Fruit fly (Drosophila melanogaster) whole organism, embryonic: ENCODE results near the gene ebd1.

Experiments
- Abd-B ChIP-seq: fragments of 200-800 bp; sonication (Bioruptor generic); optimal IDR thresholded peaks from 2 replicates; lab custom pipeline; 2018; ENCODE audit warnings: missing biosample characterization, mild to moderate bottlenecking, missing genetic modification characterization, moderate library complexity
- Atf-2 ChIP-seq: fragments of 200-800 bp; sonication (Bioruptor generic); optimal IDR thresholded peaks from 2 replicates; lab custom pipeline; 2016; ENCODE audit warnings: missing biosample characterization, missing genetic modification characterization
- CG1024 ChIP-seq: fragments of 200-800 bp; sonication (Bioruptor generic); IDR thresholded peaks from 2 replicates; pipeline ENCODE4 v1.3.6; 2022; ENCODE audit warnings: missing biosample characterization, missing genetic modification characterization
- CG11504 ChIP-seq: fragments of 200-800 bp; sonication (Bioruptor generic); optimal IDR thresholded peaks from 3 replicates; lab custom pipeline; 2019; ENCODE audit warnings: missing biosample characterization, mild to moderate bottlenecking, missing genetic modification characterization, moderate library complexity
- CG14441 ChIP-seq: fragments of 200-800 bp; sonication (Bioruptor generic); IDR thresholded peaks from 2 replicates; pipeline ENCODE4 v1.3.6; 2022; ENCODE audit warnings: missing biosample characterization, missing genetic modification characterization
- CG14667 ChIP-seq: fragments of 200-800 bp; sonication (Bioruptor generic); IDR thresholded peaks from 2 replicates; pipeline ENCODE4 v1.3.6; 2022; ENCODE audit warnings: missing biosample characterization, missing genetic modification characterization
- CG15601 ChIP-seq: fragments of 200-800 bp; sonication (Bioruptor generic); optimal IDR thresholded peaks from 3 replicates; lab custom pipeline; 2019; ENCODE audit warnings: missing biosample characterization, mild to moderate bottlenecking, missing genetic modification characterization, moderate library complexity
- CG1832 ChIP-seq: fragments of 200-800 bp; sonication (Bioruptor generic); optimal IDR thresholded peaks from 2 replicates; lab custom pipeline; 2017; ENCODE audit warnings: missing biosample characterization, mild to moderate bottlenecking, missing genetic modification characterization, inconsistent platforms
- CG18476 ChIP-seq: fragments of 200-800 bp; sonication (Bioruptor generic); optimal IDR thresholded peaks from 2 replicates; lab custom pipeline; 2016; ENCODE audit warnings: missing biosample characterization, mild to moderate bottlenecking, missing genetic modification characterization
- CG2889 ChIP-seq: fragments of 200-800 bp; sonication (Bioruptor generic); IDR thresholded peaks from 3 replicates; pipeline ENCODE4 v1.3.6; 2022; ENCODE audit warnings: missing biosample characterization, missing genetic modification characterization
- CG3407 ChIP-seq: fragments of 200-800 bp; sonication (Bioruptor generic); optimal IDR thresholded peaks from 2 replicates; lab custom pipeline; 2018; ENCODE audit warnings: missing biosample characterization, mild to moderate bottlenecking, missing genetic modification characterization
- CG3838 ChIP-seq: fragments of 200-800 bp; sonication (Bioruptor generic); optimal IDR thresholded peaks from 3 replicates; lab custom pipeline; 2016; ENCODE audit warnings: missing biosample characterization, missing genetic modification characterization
- CG4328 ChIP-seq: fragments of 200-800 bp; sonication (Bioruptor generic); optimal IDR thresholded peaks from 3 replicates; lab custom pipeline; 2017; ENCODE audit warnings: missing biosample characterization, missing genetic modification reagents, missing genetic modification characterization
- CG4730 ChIP-seq: fragments of 200-800 bp; sonication (Bioruptor generic); IDR thresholded peaks from 2 replicates; pipeline ENCODE4 v1.3.6; 2022; ENCODE audit warnings: missing biosample characterization, missing genetic modification characterization
- CG4854 ChIP-seq: fragments of 200-800 bp; sonication (Bioruptor generic); optimal IDR thresholded peaks from 2 replicates; lab custom pipeline; 2016; ENCODE audit warnings: missing biosample characterization, missing genetic modification characterization, inconsistent platforms
- CG6813 ChIP-seq: fragments of 200-800 bp; sonication (Bioruptor generic); optimal IDR thresholded peaks from 2 replicates; lab custom pipeline; 2017; ENCODE audit warnings: missing biosample characterization, missing genetic modification characterization, mild to moderate bottlenecking, moderate library complexity, missing genetic modification reagents
- CG7357 ChIP-seq: fragments of 200-800 bp; sonication (Bioruptor generic); IDR thresholded peaks from 3 replicates; pipeline ENCODE4 v1.3.6; 2022; ENCODE audit warnings: missing biosample characterization, missing genetic modification characterization
- CG7745 ChIP-seq: fragments of 200-800 bp; sonication (Bioruptor generic); optimal IDR thresholded peaks from 2 replicates; lab custom pipeline; 2018; ENCODE audit warnings: missing biosample characterization, mild to moderate bottlenecking, missing genetic modification characterization, moderate library complexity
- CG8089 ChIP-seq: fragments of 200-800 bp; sonication (Bioruptor generic); optimal IDR thresholded peaks from 3 replicates; lab custom pipeline; 2016; ENCODE audit warnings: missing biosample characterization, missing genetic modification characterization
- CHES-1-like ChIP-seq: fragments of 200-800 bp; sonication (Bioruptor generic); optimal IDR thresholded peaks from 2 replicates; lab custom pipeline; 2016; ENCODE audit warnings: missing biosample characterization, missing genetic modification characterization
- CrebB ChIP-seq: fragments of 200-800 bp; sonication (Bioruptor generic); optimal IDR thresholded peaks from 3 replicates; lab custom pipeline; 2018; ENCODE audit warnings: missing biosample characterization, mild to moderate bottlenecking, missing genetic modification characterization
- Hmr ChIP-seq: fragments of 200-800 bp; sonication (Bioruptor generic); optimal IDR thresholded peaks from 3 replicates; lab custom pipeline; 2017; ENCODE audit warnings: mild to moderate bottlenecking, missing biosample characterization, missing genetic modification reagents, missing genetic modification characterization
- MESR4 ChIP-seq: fragments of 200-800 bp; sonication (Bioruptor generic); optimal IDR thresholded peaks from 2 replicates; lab custom pipeline; 2018; ENCODE audit warnings: missing biosample characterization, mild to moderate bottlenecking, missing genetic modification characterization, moderate library complexity
- Med ChIP-seq: fragments of 200-800 bp; sonication (Bioruptor generic); peaks from one replicate; lab custom pipeline; 2016; ENCODE audit warnings: missing biosample characterization, missing genetic modification characterization, mild to moderate bottlenecking, inconsistent platforms, moderate library complexity
- Ptx1 ChIP-seq: fragments of 200-800 bp; sonication (Bioruptor generic); IDR thresholded peaks from 2 replicates; pipeline ENCODE4 v1.3.6; 2022; ENCODE audit warnings: missing biosample characterization, missing genetic modification characterization
- Stat92E ChIP-seq, 3 experiments: fragments of >200 bp in 2 of 3; fragments of 200-800 bp in 1 of 3; sonication (Bioruptor generic) in 1 of 3; optimal IDR thresholded peaks; 2 replicates each; lab custom pipeline; 2017 to 2019; ENCODE audit warnings: missing biosample characterization in 3 of 3, missing genetic modification characterization in 3 of 3, mild to moderate bottlenecking in 1 of 3, moderate library complexity in 1 of 3
- az2 ChIP-seq: fragments of 200-800 bp; sonication (Bioruptor generic); optimal IDR thresholded peaks from 3 replicates; lab custom pipeline; 2016; ENCODE audit warnings: missing biosample characterization, missing genetic modification characterization
- br ChIP-seq: fragments of >200 bp; optimal IDR thresholded peaks from 2 replicates; lab custom pipeline; 2017
- chn ChIP-seq: fragments of 200-800 bp; sonication (Bioruptor generic); optimal IDR thresholded peaks from 2 replicates; lab custom pipeline; 2016; ENCODE audit warnings: missing biosample characterization, missing genetic modification characterization
- eyg ChIP-seq: fragments of 200-800 bp; sonication (Bioruptor generic); optimal IDR thresholded peaks from 3 replicates; lab custom pipeline; 2016; ENCODE audit warnings: missing biosample characterization, missing genetic modification characterization
- ftz-f1 ChIP-seq: fragments of 200-800 bp; sonication (Bioruptor generic); optimal IDR thresholded peaks from 2 replicates; lab custom pipeline; 2016; ENCODE audit warnings: missing biosample characterization, missing genetic modification characterization
- gce ChIP-seq: fragments of 200-800 bp; sonication (Bioruptor generic); IDR thresholded peaks from 3 replicates; pipeline ENCODE4 v1.3.6; 2022; ENCODE audit warnings: missing biosample characterization, missing genetic modification characterization
- grau ChIP-seq: fragments of 200-800 bp; optimal IDR thresholded peaks from 3 replicates; lab custom pipeline; 2019; ENCODE audit warnings: missing biosample characterization, mild to moderate bottlenecking, missing genetic modification characterization, moderate library complexity
- hbn ChIP-seq: fragments of 200-800 bp; sonication (Bioruptor generic); IDR thresholded peaks from 2 replicates; pipeline ENCODE4 v1.3.6; 2022; ENCODE audit warnings: missing biosample characterization, missing genetic modification characterization; ENCODE audit not compliant: partially characterized antibody
- insv ChIP-seq, 2 experiments: fragments of 200-800 bp; sonication (Bioruptor generic); optimal IDR thresholded peaks; 3 replicates each; lab custom pipeline; 2016 to 2018; ENCODE audit warnings: missing biosample characterization in 2 of 2, missing genetic modification characterization in 2 of 2
- jigr1 ChIP-seq: fragments of 200-800 bp; sonication (Bioruptor generic); IDR thresholded peaks from 3 replicates; pipeline ENCODE4 v1.3.6; 2022; ENCODE audit warnings: missing biosample characterization, missing genetic modification characterization
- luna ChIP-seq: fragments of 200-800 bp; sonication (Bioruptor generic); optimal IDR thresholded peaks from 2 replicates; lab custom pipeline; 2016; ENCODE audit warnings: missing biosample characterization, missing genetic modification characterization
- mam ChIP-seq: fragments of 200-800 bp; sonication (Bioruptor generic); optimal IDR thresholded peaks from 3 replicates; lab custom pipeline; 2016; ENCODE audit warnings: missing biosample characterization, missing genetic modification characterization
- nerfin-1 ChIP-seq: fragments of 200-800 bp; sonication (Bioruptor generic); optimal IDR thresholded peaks from 3 replicates; lab custom pipeline; 2019; ENCODE audit warnings: missing biosample characterization, mild to moderate bottlenecking, missing genetic modification characterization, moderate library complexity
- p53 ChIP-seq: fragments of 200-800 bp; sonication (Bioruptor generic); optimal IDR thresholded peaks from 2 replicates; lab custom pipeline; 2016; ENCODE audit warnings: missing biosample characterization, missing genetic modification characterization
- pho ChIP-seq: fragments of 200-800 bp; sonication (Bioruptor generic); optimal IDR thresholded peaks from 2 replicates; lab custom pipeline; 2016; ENCODE audit warnings: missing biosample characterization, missing genetic modification characterization
- pita ChIP-seq: fragments of 200-800 bp; sonication (Bioruptor generic); optimal IDR thresholded peaks from 2 replicates; lab custom pipeline; 2017; ENCODE audit warnings: missing biosample characterization, mild to moderate bottlenecking, missing genetic modification characterization
- sim ChIP-seq: fragments of 200-800 bp; sonication (Bioruptor generic); IDR thresholded peaks from 2 replicates; pipeline ENCODE4 v1.3.6; 2022; ENCODE audit warnings: missing biosample characterization, missing genetic modification characterization
- tgo ChIP-seq: fragments of 200-800 bp; sonication (Bioruptor generic); IDR thresholded peaks from 3 replicates; pipeline ENCODE4 v1.3.6; 2022; ENCODE audit warnings: missing biosample characterization, missing genetic modification characterization
- trem ChIP-seq: fragments of 200-800 bp; optimal IDR thresholded peaks from 3 replicates; lab custom pipeline; 2019; ENCODE audit warnings: missing biosample characterization, mild to moderate bottlenecking, missing genetic modification characterization, moderate library complexity
- vfl ChIP-seq: fragments of 200-800 bp; sonication (Bioruptor generic); optimal IDR thresholded peaks from 2 replicates; lab custom pipeline; 2016; ENCODE audit warnings: missing biosample characterization, missing genetic modification characterization
- wek ChIP-seq: fragments of 200-800 bp; sonication (Bioruptor generic); optimal IDR thresholded peaks from 3 replicates; lab custom pipeline; 2018; ENCODE audit warnings: missing biosample characterization, mild to moderate bottlenecking, missing genetic modification characterization, moderate library complexity
- zen2 ChIP-seq: fragments of 200-800 bp; sonication (Bioruptor generic); IDR thresholded peaks from 3 replicates; pipeline ENCODE4 v1.3.6; 2022; ENCODE audit warnings: missing biosample characterization, missing genetic modification characterization; ENCODE audit not compliant: partially characterized antibody
- zf30C ChIP-seq: fragments of 200-800 bp; sonication (Bioruptor generic); optimal IDR thresholded peaks from 3 replicates; lab custom pipeline; 2018; ENCODE audit warnings: missing biosample characterization, mild to moderate bottlenecking, missing genetic modification characterization

Gene ebd1

dm6 chr3L:724518-725341, 39.4 kb upstream of the ebd1 start (continued):
- TF ChIP-seq CG1832 (GFP tag; lab: Kevin White, UChicago), result no peak
- TF ChIP-seq CG2889 (GFP tag; lab: Robert Waterston, UW), result peak; percentile 83; the same call in 2 of the 3 replicates
- TF ChIP-seq luna (GFP tag; lab: Kevin White, UChicago), result peak; percentile 5
- TF ChIP-seq CG14441, result peak; percentile 87
- TF ChIP-seq trem (tag; lab: Kevin White, UChicago), result peak; percentile 94
- peak; percentile 92 for TF ChIP-seq CG4854 (GFP tag; lab: Kevin White, UChicago)
- peak; percentile 86 for TF ChIP-seq CG1024 (GFP tag; lab: Robert Waterston, UW)
- TF ChIP-seq CG4328 (GFP tag; lab: Kevin White, UChicago), result peak; percentile 75
- TF ChIP-seq Stat92E (GFP tag; optimal IDR thresholded peaks at IDR 0.05; lab: Kevin White, UChicago), result peak in 1 of 3 experiments; percentile 74
- peak; percentile 90 for TF ChIP-seq CG14667 (GFP tag; lab: Robert Waterston, UW)
- peak; percentile 88 for TF ChIP-seq nerfin-1
- no peak for TF ChIP-seq ftz-f1 (GFP tag; lab: Kevin White, UChicago)
- TF ChIP-seq pita (GFP tag; lab: Kevin White, UChicago), result no peak
- TF ChIP-seq tgo (GFP tag; lab: Robert Waterston, UW), result peak; percentile 90
- TF ChIP-seq p53 (GFP tag; lab: Kevin White, UChicago), result peak; percentile 88
- peak; percentile 85 for TF ChIP-seq eyg (GFP tag; lab: Kevin White, UChicago)
- peak; percentile 82 for TF ChIP-seq CrebB (tag; lab: Kevin White, UChicago)
- TF ChIP-seq CHES-1-like (GFP tag; lab: Kevin White, UChicago), result peak; percentile 90
- peak; percentile 90 for TF ChIP-seq CG18476
- TF ChIP-seq wek (GFP tag; lab: Kevin White, UChicago), result peak; percentile 84
- TF ChIP-seq CG6813, result peak; percentile 93
- peak; percentile 83 for TF ChIP-seq CG4730 (GFP tag; lab: Robert Waterston, UW)
- TF ChIP-seq az2 (GFP tag; lab: Kevin White, UChicago), result peak; percentile 95
- TF ChIP-seq CG3838, result peak; percentile 90
- no peak for TF ChIP-seq br (lab: Kevin White, UChicago)
- TF ChIP-seq chn (GFP tag; lab: Kevin White, UChicago), result peak; percentile 94
- TF ChIP-seq hbn (GFP tag; lab: Robert Waterston, UW), result no peak
- TF ChIP-seq zen2 (GFP tag; lab: Robert Waterston, UW), result no peak
- peak; percentile 10 to 26 for TF ChIP-seq insv (GFP tag; optimal IDR thresholded peaks at IDR 0.05; lab: Kevin White, UChicago)
- peak; percentile 95 for TF ChIP-seq CG8089 (GFP tag; lab: Kevin White, UChicago)
- TF ChIP-seq jigr1 (GFP tag; lab: Robert Waterston, UW), result peak; percentile 87; the same call in 2 of the 3 replicates
- TF ChIP-seq MESR4 (GFP tag; lab: Kevin White, UChicago), result peak; percentile 42
- TF ChIP-seq vfl, result peak; percentile 79
- peak; percentile 91 for TF ChIP-seq Ptx1 (GFP tag; lab: Robert Waterston, UW)
- TF ChIP-seq CG7357 (GFP tag; lab: Robert Waterston, UW), result peak; percentile 80
- TF ChIP-seq sim (GFP tag; lab: Robert Waterston, UW), result peak; percentile 96
- TF ChIP-seq CG3407, result peak; percentile 97
- peak; percentile 96 for TF ChIP-seq Atf-2 (GFP tag; lab: Kevin White, UChicago)
- TF ChIP-seq pho (GFP tag; lab: Kevin White, UChicago), result peak; percentile 51
- peak; percentile 82 for TF ChIP-seq Abd-B (GFP tag; lab: Kevin White, UChicago)
- peak; percentile 89 for TF ChIP-seq CG11504
- peak; percentile 87 for TF ChIP-seq grau (tag; lab: Kevin White, UChicago)
- TF ChIP-seq zf30C (GFP tag; lab: Kevin White, UChicago), result no peak
- peak; percentile 82 for TF ChIP-seq CG7745 (tag; lab: Kevin White, UChicago)
- TF ChIP-seq mam, result peak; percentile 90
- TF ChIP-seq Hmr (GFP tag; lab: Kevin White, UChicago), result peak; percentile 76
- peak; percentile 95 for TF ChIP-seq CG15601 (tag; lab: Kevin White, UChicago)
- peak; percentile 97 for TF ChIP-seq Med
- TF ChIP-seq gce, result peak; percentile 91
